Fruit fly (Drosophila melanogaster) whole organism: ENCODE data around the gene CG12522.

Experiments
- CG8478 ChIP-seq: fragments of >200 bp; optimal IDR thresholded peaks from 2 replicates; lab custom pipeline; 2018; ENCODE audit warnings: inconsistent platforms
- Dll ChIP-seq: fragments of >200 bp; optimal IDR thresholded peaks from 2 replicates; lab custom pipeline; 2017
- EcR ChIP-seq, 2 experiments: fragments of >200 bp; optimal IDR thresholded peaks; 2 replicates each; lab custom pipeline; 2017; ENCODE audit warnings: missing biosample characterization in 2 of 2, missing genetic modification characterization in 2 of 2, missing genetic modification reagents in 2 of 2
- pan ChIP-seq: fragments of >200 bp; optimal IDR thresholded peaks from 2 replicates; lab custom pipeline; 2017
- psq ChIP-seq: fragments of >200 bp; optimal IDR thresholded peaks from 2 replicates; lab custom pipeline; 2017
- usp ChIP-seq: fragments of >200 bp; optimal IDR thresholded peaks from 2 replicates; lab custom pipeline; 2017; ENCODE audit warnings: missing biosample characterization, missing genetic modification characterization, mixed read lengths

DNA sequence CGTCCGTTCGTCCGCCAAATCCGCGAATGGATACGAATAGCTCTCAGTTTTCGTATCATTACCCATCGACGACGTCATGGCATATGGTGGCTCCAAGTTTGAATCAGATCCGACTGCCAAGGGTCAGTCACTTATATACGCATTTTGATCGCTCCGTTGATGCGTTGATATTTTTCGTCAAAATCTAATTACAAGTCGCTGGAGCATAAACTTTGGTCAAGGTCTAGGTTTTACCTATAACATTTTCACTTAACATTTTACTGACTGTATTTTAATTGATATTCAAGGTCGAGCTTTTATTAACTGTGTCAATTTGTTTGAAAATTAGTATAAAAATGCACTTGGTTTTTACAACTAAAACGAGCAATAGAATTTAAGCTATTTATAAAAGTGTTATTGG, 6.4 kb upstream of the CG12522 start, which contains the start of gene Elo68beta:
- TF ChIP-seq CG8478 (no peak), psq (lab: Kevin White, UChicago) (no peak), EcR (GFP tag; optimal IDR thresholded peaks at IDR 0.05; lab: Kevin White, UChicago) (no peak), pan (lab: Kevin White, UChicago) (no peak), usp (GFP tag; lab: Kevin White, UChicago) (no peak), Dll (no peak)
